Worm (Caenorhabditis elegans) whole organism, midembryonic: ENCODE results near the gene rps-3.
A peak's percentile ranks its signal among the peaks of the same experiment; 100 is the strongest.

ENCODE experiments used
- T22C8.4 ChIP-seq: fragments of 200-800 bp; sonication (Bioruptor generic); IDR thresholded peaks from 2 replicates; pipeline ENCODE4 v1.3.6; 2022; ENCODE audit warnings: missing genetic modification characterization, missing compliant biosample characterization
- cog-1 ChIP-seq: sonication (generic microtip); optimal IDR thresholded peaks from 2 replicates; lab custom pipeline; 2016; ENCODE audit warnings: missing genetic modification characterization, missing compliant biosample characterization
- flt-1 ChIP-seq: fragments of 200-800 bp; sonication (Bioruptor generic); IDR thresholded peaks from 2 replicates; pipeline ENCODE4 v1.3.6; 2022; ENCODE audit warnings: missing genetic modification characterization, missing compliant biosample characterization
- klf-2 ChIP-seq: fragments of 200-800 bp; sonication (Bioruptor generic); conservative IDR thresholded peaks from 2 replicates; pipeline ENCODE4 v1.3.6; 2022; ENCODE audit warnings: missing genetic modification reagents, missing genetic modification characterization, missing compliant biosample characterization
- med-1 ChIP-seq: sonication (generic microtip); optimal IDR thresholded peaks from 2 replicates; lab custom pipeline; 2017; ENCODE audit warnings: missing genetic modification characterization, mild to moderate bottlenecking, missing compliant biosample characterization, antibody characterized with exemption, missing genetic modification reagents; ENCODE audit not compliant: insufficient read depth
- ref-1 ChIP-seq: fragments of 200-800 bp; sonication (Bioruptor generic); conservative IDR thresholded peaks from 2 replicates; pipeline ENCODE4 v1.3.6; 2022; ENCODE audit warnings: missing genetic modification reagents, missing genetic modification characterization, missing compliant biosample characterization
- tab-1 ChIP-seq: fragments of 200-800 bp; sonication (Bioruptor generic); IDR thresholded peaks from 2 replicates; pipeline ENCODE4 v1.3.6; 2022; ENCODE audit warnings: missing genetic modification characterization, missing compliant biosample characterization
- ztf-23 ChIP-seq: fragments of 200-800 bp; sonication (Bioruptor generic); IDR thresholded peaks from 2 replicates; pipeline ENCODE4 v1.3.6; 2022; ENCODE audit warnings: missing genetic modification reagents, missing genetic modification characterization, missing compliant biosample characterization
- ztf-29 ChIP-seq: fragments of 200-800 bp; sonication (Bioruptor generic); IDR thresholded peaks from 2 replicates; pipeline ENCODE4 v1.3.6; 2022; ENCODE audit warnings: missing genetic modification reagents, missing genetic modification characterization, missing compliant biosample characterization

rps-3 gene

DNA sequence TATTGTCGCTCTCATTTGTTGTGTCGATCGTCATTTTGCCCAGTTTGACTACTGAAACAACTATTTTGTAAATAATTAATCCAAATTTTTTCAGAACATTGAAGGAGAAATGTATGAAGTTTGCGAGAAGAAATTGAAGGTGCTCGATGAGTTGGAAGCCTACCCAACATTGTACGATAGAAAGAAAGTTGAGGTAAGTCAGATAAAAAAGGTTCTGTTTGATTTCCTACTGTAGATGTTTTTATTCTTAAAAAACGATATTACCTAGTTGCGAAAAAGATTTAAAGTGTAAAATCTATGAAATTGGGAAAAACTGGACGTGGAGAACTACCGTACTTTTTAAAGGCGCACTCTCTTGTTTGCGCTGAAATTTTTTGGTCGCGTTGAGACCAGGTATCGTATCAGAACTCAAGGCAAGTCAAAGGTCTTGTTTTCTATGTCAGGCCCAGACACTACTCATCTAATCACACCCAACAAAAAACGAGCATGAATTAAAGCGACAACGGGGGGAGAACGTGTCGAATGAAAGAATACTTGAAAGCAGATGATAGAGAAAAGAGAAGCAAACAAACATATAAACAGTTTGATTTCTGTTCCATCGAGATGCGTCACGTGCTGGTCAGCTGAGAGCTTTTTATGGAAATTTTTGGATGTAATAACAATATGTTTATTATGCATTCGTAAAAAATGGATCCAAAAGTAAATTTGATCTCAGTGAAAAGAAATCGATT lies 37.9 kb upstream of the rps-3 start, which contains the start of gene efk-1:
TSS of gene efk-1 (minus strand) at position 51 of the 731 bp plus-strand sequence.
- TF ChIP-seq ztf-23 (GFP tag; lab: Robert Waterston, UW) = no peak

ce11 chrIII:6170038-6170437 lies 36.6 kb upstream of the rps-3 start:
- TF ChIP-seq klf-2 (GFP tag; lab: Robert Waterston, UW) (no peak), flt-1 (GFP tag; lab: Robert Waterston, UW) (no peak)

ce11 chrIII:6173020-6173597 lies 33.5 kb upstream of the rps-3 start, which contains the start of the genes abcf-3 and F42A10.5:
TSS of gene abcf-3 (plus strand) at chrIII:6173403.
TSS of gene F42A10.5 (minus strand) at chrIII:6173477.
- no peak for TF ChIP-seq med-1
- TF ChIP-seq flt-1 (GFP tag; lab: Robert Waterston, UW) = 0 out of 2 replicates have a peak, but pooled peaks have one; percentile 45

DNA sequence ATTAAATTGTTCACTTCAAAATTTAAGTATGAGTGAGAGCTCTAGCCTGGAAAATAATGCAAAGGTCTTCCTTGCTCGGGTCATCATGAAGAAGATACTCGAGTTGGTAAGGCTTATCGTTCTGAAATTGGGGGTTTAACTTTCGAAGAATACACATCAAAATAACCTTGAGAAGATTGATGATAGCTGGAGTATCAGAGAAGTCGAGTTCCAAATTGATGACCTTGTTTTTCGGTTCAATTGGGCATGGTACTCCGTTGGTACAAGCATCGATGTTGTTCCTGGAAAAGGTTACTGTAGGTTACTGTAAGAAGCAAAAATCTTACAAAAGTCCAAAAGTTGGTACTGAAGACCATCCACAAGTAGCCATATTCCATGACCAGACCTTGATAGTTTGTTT lies 30.4 kb upstream of the rps-3 start:
- TF ChIP-seq cog-1 (tag; lab: Kevin White, UChicago) (no peak), ztf-29 (no peak), ref-1 (no peak), tab-1 (no peak), flt-1 (GFP tag; lab: Robert Waterston, UW) (no peak), T22C8.4 (no peak), ztf-23 (GFP tag; lab: Robert Waterston, UW) (no peak), klf-2 (GFP tag; lab: Robert Waterston, UW) (no peak), med-1 (no peak)

- TF ChIP-seq ref-1 = no peak
- TF ChIP-seq tab-1 = no peak
- no peak for TF ChIP-seq T22C8.4
- no peak for TF ChIP-seq flt-1 (GFP tag; lab: Robert Waterston, UW)
- TF ChIP-seq ztf-23 (GFP tag; lab: Robert Waterston, UW) = no peak
- TF ChIP-seq klf-2 (GFP tag; lab: Robert Waterston, UW) = no peak
- no peak for TF ChIP-seq med-1
Observed at ce11 chrIII:6176761-6177160, 29.8 kb upstream of the rps-3 start, which contains the start of gene F42A10.6. TSS of gene F42A10.6 (minus strand) at chrIII:6176861.

DNA sequence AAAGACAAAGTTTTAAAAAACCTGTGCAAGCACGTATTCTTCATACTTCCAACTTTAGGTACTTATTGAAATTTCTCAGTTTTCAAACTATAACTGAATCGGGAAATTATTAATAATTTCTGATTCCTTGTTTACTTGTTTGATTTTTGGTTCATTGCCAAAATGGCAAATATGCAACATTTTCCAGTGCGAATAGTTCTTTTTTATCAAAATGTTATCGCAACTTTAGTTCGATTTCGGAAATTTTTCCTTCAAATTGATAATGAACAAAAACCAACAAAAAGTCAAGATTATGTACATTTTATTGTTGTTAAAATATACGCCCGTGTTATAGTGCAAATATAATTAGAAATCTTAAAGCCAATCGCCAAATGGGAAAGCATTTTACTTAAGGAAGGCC lies 29.0 kb upstream of the rps-3 start:
- TF ChIP-seq flt-1 (GFP tag; lab: Robert Waterston, UW) (no peak), ztf-23 (GFP tag; lab: Robert Waterston, UW) (no peak), tab-1 (no peak), T22C8.4 (no peak), ztf-29 (no peak), ref-1 (no peak), cog-1 (tag; lab: Kevin White, UChicago) (no peak), med-1 (no peak), klf-2 (GFP tag; lab: Robert Waterston, UW) (no peak)

DNA sequence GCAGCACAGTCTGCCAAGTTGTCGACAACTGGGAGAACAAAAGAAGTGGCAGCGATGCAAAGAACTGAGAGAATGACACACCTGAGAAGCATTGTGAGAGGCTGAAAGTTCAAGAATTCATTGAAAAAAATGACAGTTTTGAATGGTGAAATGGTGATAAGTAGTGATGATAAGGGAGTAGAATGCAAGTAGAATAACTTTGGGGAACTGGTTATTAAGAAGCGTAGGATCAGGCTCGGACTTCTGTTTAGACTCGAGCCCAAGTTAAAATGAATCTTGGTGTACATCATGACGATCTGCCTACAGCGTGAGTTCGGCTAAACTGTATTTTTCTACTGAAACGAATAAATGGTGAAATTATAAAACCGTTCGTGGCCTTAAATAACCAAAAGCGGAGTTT lies 28.0 kb upstream of the rps-3 start, which contains the start of gene F42A10.7:
TSS of gene F42A10.7 (minus strand) at position 101 of the 400 bp plus-strand sequence.
- no peak for TF ChIP-seq T22C8.4
- TF ChIP-seq klf-2 (GFP tag; lab: Robert Waterston, UW) = no peak
- no peak for TF ChIP-seq ref-1
- TF ChIP-seq ztf-23 (GFP tag; lab: Robert Waterston, UW) = no peak
- TF ChIP-seq tab-1 = no peak
- TF ChIP-seq ztf-29 = no peak
- TF ChIP-seq med-1 = no peak
- no peak for TF ChIP-seq flt-1 (GFP tag; lab: Robert Waterston, UW)
- TF ChIP-seq cog-1 (tag; lab: Kevin White, UChicago) = no peak

ce11 chrIII:6179062-6179461 lies 27.5 kb upstream of the rps-3 start:
- TF ChIP-seq ztf-29 (no peak), med-1 (no peak), ztf-23 (GFP tag; lab: Robert Waterston, UW) (no peak), cog-1 (tag; lab: Kevin White, UChicago) (no peak)

- no peak for TF ChIP-seq ref-1
- TF ChIP-seq cog-1 (tag; lab: Kevin White, UChicago) = no peak
- TF ChIP-seq med-1 = no peak
- TF ChIP-seq tab-1 = no peak
- TF ChIP-seq ztf-23 (GFP tag; lab: Robert Waterston, UW) = no peak
- no peak for TF ChIP-seq ztf-29
- no peak for TF ChIP-seq klf-2 (GFP tag; lab: Robert Waterston, UW)
Observed at ce11 chrIII:6180294-6180693, 26.3 kb upstream of the rps-3 start.

ce11 chrIII:6183118-6183517 lies 23.5 kb upstream of the rps-3 start, which contains the start of gene nas-28:
TSS of gene nas-28 (minus strand) at chrIII:6183218.
- TF ChIP-seq T22C8.4 (no peak), ref-1 (no peak), ztf-23 (GFP tag; lab: Robert Waterston, UW) (no peak), klf-2 (GFP tag; lab: Robert Waterston, UW) (no peak), med-1 (no peak), cog-1 (tag; lab: Kevin White, UChicago) (no peak), ztf-29 (no peak), flt-1 (GFP tag; lab: Robert Waterston, UW) (no peak), tab-1 (no peak)

- TF ChIP-seq ztf-29 (no peak), cog-1 (tag; lab: Kevin White, UChicago) (no peak), klf-2 (GFP tag; lab: Robert Waterston, UW) (no peak), ztf-23 (GFP tag; lab: Robert Waterston, UW) (no peak), tab-1 (no peak), T22C8.4 (no peak), ref-1 (no peak), flt-1 (GFP tag; lab: Robert Waterston, UW) (no peak), med-1 (no peak)
Observed at ce11 chrIII:6190810-6191209, 15.8 kb upstream of the rps-3 start, which contains the start of gene C23G10.5. TSS of gene C23G10.5 (plus strand) at chrIII:6191110.
